Worm (Caenorhabditis elegans) whole organism, L1 larva: Measurements from ENCODE around the gene srh-95.

ENCODE experiments used
- blmp-1 ChIP-seq: fragments of 150-350 bp; optimal IDR thresholded peaks from 2 replicates; lab custom pipeline; 2014; ENCODE audit warnings: missing biosample characterization, missing genetic modification characterization
- dpl-1 ChIP-seq, 3 experiments: fragments of 150-350 bp in 2 of 3; sonication (generic microtip) in 1 of 3; optimal IDR thresholded peaks; 2 replicates each; lab custom pipeline; 2014 to 2017; ENCODE audit warnings: missing biosample characterization in 3 of 3, missing genetic modification characterization in 3 of 3, missing genetic modification reagents in 3 of 3
- nhr-12 ChIP-seq: sonication (generic microtip); optimal IDR thresholded peaks from 2 replicates; lab custom pipeline; 2017; ENCODE audit warnings: missing biosample characterization, missing genetic modification characterization

DNA sequence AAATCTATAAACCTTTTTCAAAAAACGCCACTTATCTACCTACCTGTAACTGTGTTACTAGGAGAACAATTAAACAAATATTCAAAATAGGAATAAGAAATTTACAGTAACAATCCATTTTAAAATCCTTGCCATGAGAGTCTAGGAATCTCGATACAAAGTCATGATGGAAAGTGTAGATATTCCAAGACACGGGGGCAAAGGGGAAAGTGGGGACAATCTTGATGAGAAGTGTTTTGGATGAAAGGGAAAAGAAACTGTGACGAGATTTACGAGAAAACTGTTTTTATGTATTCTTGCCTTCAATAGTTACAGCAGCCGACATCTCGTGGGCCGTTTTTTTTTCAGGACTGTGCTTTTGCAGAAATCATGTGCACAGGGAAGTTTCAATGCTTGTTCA lies 35.5 kb downstream of the srh-95 start, which contains the start of gene F28G4.2:
- TF ChIP-seq blmp-1 (tag; lab: Kevin White, UChicago) (peak; percentile 78), dpl-1 (GFP tag; optimal IDR thresholded peaks at IDR 0.05; lab: Kevin White, UChicago) (no peak), nhr-12 (tag; lab: Kevin White, UChicago) (no peak)
